Worm (Caenorhabditis elegans) whole organism, L4 larva: Measurements from ENCODE around the gene F36H12.4.

Source experiments
- T20F7.1 ChIP-seq: fragments of 200-800 bp; sonication (Bioruptor generic); optimal IDR thresholded peaks from 2 replicates; lab custom pipeline; 2018; ENCODE audit warnings: mild to moderate bottlenecking, missing genetic modification characterization, missing compliant biosample characterization
- ceh-28 ChIP-seq: fragments of 150-350 bp; optimal IDR thresholded peaks from 2 replicates; lab custom pipeline; 2014; ENCODE audit warnings: missing biosample characterization, missing genetic modification reagents, missing genetic modification characterization
- daf-12 ChIP-seq: fragments of 150-350 bp; optimal IDR thresholded peaks from 2 replicates; lab custom pipeline; 2014; ENCODE audit warnings: missing biosample characterization, missing genetic modification reagents, missing genetic modification characterization
- dmd-9 ChIP-seq: fragments of 200-800 bp; sonication (Bioruptor generic); IDR thresholded peaks from 2 replicates; pipeline ENCODE4 v1.3.6; 2022; ENCODE audit warnings: missing genetic modification reagents, missing genetic modification characterization, missing compliant biosample characterization
- gei-8 ChIP-seq: fragments of 200-800 bp; sonication (Bioruptor generic); optimal IDR thresholded peaks from 2 replicates; lab custom pipeline; 2018; ENCODE audit warnings: mild to moderate bottlenecking, missing genetic modification characterization, missing compliant biosample characterization
- hlh-30 ChIP-seq: sonication (generic microtip); optimal IDR thresholded peaks from 2 replicates; lab custom pipeline; 2017; ENCODE audit warnings: antibody characterized with exemption, mild to moderate bottlenecking, missing genetic modification characterization, missing compliant biosample characterization; ENCODE audit not compliant: insufficient read depth
- jun-1 ChIP-seq: fragments of 150-350 bp; optimal IDR thresholded peaks from 2 replicates; lab custom pipeline; 2014; ENCODE audit warnings: missing biosample characterization, missing genetic modification reagents, missing genetic modification characterization
- mep-1 ChIP-seq: fragments of 150-350 bp; sonication (generic microtip); optimal IDR thresholded peaks from 3 replicates; lab custom pipeline; 2014; ENCODE audit warnings: missing biosample characterization, missing genetic modification characterization
- nhr-6 ChIP-seq: fragments of 150-350 bp; optimal IDR thresholded peaks from 2 replicates; lab custom pipeline; 2014; ENCODE audit warnings: missing biosample characterization, missing genetic modification characterization
- pha-4 ChIP-seq, 2 experiments: fragments of 150-350 bp in 1 of 2; fragments of 200-800 bp in 1 of 2; sonication (Bioruptor generic) in 1 of 2; IDR thresholded peaks in 1 of 2; optimal IDR thresholded peaks in 1 of 2; 2 replicates each; pipeline versions ENCODE4 v1.3.6 to Lab custom; 2014 to 2022; ENCODE audit warnings: missing genetic modification characterization in 2 of 2, missing genetic modification reagents in 2 of 2, missing biosample characterization in 1 of 2, missing compliant biosample characterization in 1 of 2
- ztf-11 ChIP-seq: fragments of 150-350 bp; optimal IDR thresholded peaks from 2 replicates; lab custom pipeline; 2014; ENCODE audit warnings: missing biosample characterization, missing genetic modification characterization

- no peak for TF ChIP-seq pha-4 (GFP tag; IDR thresholded peaks at IDR 0.05; lab: Robert Waterston, UW)
- TF ChIP-seq pha-4 (tag; optimal IDR thresholded peaks at IDR 0.05; lab: Kevin White, UChicago) = no peak
- TF ChIP-seq mep-1 (tag; lab: Kevin White, UChicago) = no peak
- TF ChIP-seq daf-12 (tag; lab: Kevin White, UChicago) = no peak
- TF ChIP-seq ztf-11 (tag; lab: Kevin White, UChicago) = no peak
- no peak for TF ChIP-seq nhr-6
- no peak for TF ChIP-seq ceh-28 (tag; lab: Kevin White, UChicago)
- no peak for TF ChIP-seq dmd-9 (GFP tag; lab: Robert Waterston, UW)
- no peak for TF ChIP-seq T20F7.1 (GFP tag; lab: Kevin White, UChicago)
- no peak for TF ChIP-seq gei-8 (GFP tag; lab: Kevin White, UChicago)
- TF ChIP-seq jun-1 = no peak
- no peak for TF ChIP-seq hlh-30
These were observed 34.1 kb downstream of the F36H12.4 start, which contains the start of gene ZK354.7 for ce11 chrIV:5303030-5303429.
